Worm (Caenorhabditis elegans) whole organism, late embryonic: ENCODE data around the gene ZK1290.14.

Experiments
- C38D4.7 ChIP-seq: fragments of 200-800 bp; sonication (Bioruptor generic); optimal IDR thresholded peaks from 2 replicates; lab custom pipeline; 2018; ENCODE audit warnings: mild to moderate bottlenecking, missing genetic modification characterization, moderate library complexity, missing compliant biosample characterization
- F13H6.1 ChIP-seq: sonication (generic microtip); optimal IDR thresholded peaks from 2 replicates; lab custom pipeline; 2016; ENCODE audit warnings: missing genetic modification characterization, missing compliant biosample characterization
- K02D7.2 ChIP-seq: sonication (generic microtip); optimal IDR thresholded peaks from 2 replicates; lab custom pipeline; 2017; ENCODE audit warnings: mild to moderate bottlenecking, missing genetic modification characterization, missing compliant biosample characterization
- K09A11.1 ChIP-seq: sonication (generic microtip); optimal IDR thresholded peaks from 2 replicates; lab custom pipeline; 2017; ENCODE audit warnings: antibody characterized with exemption, mild to moderate bottlenecking, missing genetic modification characterization, missing compliant biosample characterization; ENCODE audit not compliant: insufficient read depth
- T23F11.4 ChIP-seq: fragments of 200-800 bp; sonication (Bioruptor generic); optimal IDR thresholded peaks from 2 replicates; lab custom pipeline; 2018; ENCODE audit warnings: mild to moderate bottlenecking, missing genetic modification characterization, missing compliant biosample characterization
- ceh-18 ChIP-seq: sonication (generic microtip); optimal IDR thresholded peaks from 2 replicates; lab custom pipeline; 2016; ENCODE audit warnings: missing genetic modification characterization, missing compliant biosample characterization
- ceh-19 ChIP-seq: fragments of 200-800 bp; sonication (Bioruptor generic); optimal IDR thresholded peaks from 2 replicates; lab custom pipeline; 2018; ENCODE audit warnings: mild to moderate bottlenecking, missing genetic modification characterization, missing compliant biosample characterization
- ceh-2 ChIP-seq: sonication (generic microtip); optimal IDR thresholded peaks from 2 replicates; lab custom pipeline; 2016; ENCODE audit warnings: missing genotype, missing genetic modification characterization, missing compliant biosample characterization
- ceh-22 ChIP-seq: sonication (generic microtip); optimal IDR thresholded peaks from 2 replicates; lab custom pipeline; 2017; ENCODE audit warnings: missing biosample characterization, missing genetic modification characterization
- ceh-24 ChIP-seq: sonication (generic microtip); optimal IDR thresholded peaks from 2 replicates; lab custom pipeline; 2016; ENCODE audit warnings: mild to moderate bottlenecking, missing genetic modification characterization, missing compliant biosample characterization
- ceh-31 ChIP-seq: sonication (generic microtip); optimal IDR thresholded peaks from 2 replicates; lab custom pipeline; 2016; ENCODE audit warnings: missing genetic modification characterization, missing compliant biosample characterization
- ceh-34 ChIP-seq: sonication (generic microtip); optimal IDR thresholded peaks from 2 replicates; lab custom pipeline; 2016; ENCODE audit warnings: mild to moderate bottlenecking, missing genetic modification characterization, missing compliant biosample characterization
- ceh-48 ChIP-seq: sonication (generic microtip); optimal IDR thresholded peaks from 2 replicates; lab custom pipeline; 2016; ENCODE audit warnings: missing genetic modification characterization, inconsistent platforms, missing compliant biosample characterization
- ceh-6 ChIP-seq: fragments of 200-800 bp; sonication (Bioruptor generic); optimal IDR thresholded peaks from 2 replicates; lab custom pipeline; 2018; ENCODE audit warnings: mild to moderate bottlenecking, missing genetic modification characterization, missing compliant biosample characterization
- ceh-9 ChIP-seq: sonication (generic microtip); optimal IDR thresholded peaks from 2 replicates; lab custom pipeline; 2016; ENCODE audit warnings: mild to moderate bottlenecking, missing genetic modification characterization, inconsistent platforms, missing compliant biosample characterization
- che-1 ChIP-seq: sonication (generic microtip); optimal IDR thresholded peaks from 2 replicates; lab custom pipeline; 2016; ENCODE audit warnings: mild to moderate bottlenecking, missing genetic modification characterization, missing compliant biosample characterization
- dmd-4 ChIP-seq: sonication (generic microtip); optimal IDR thresholded peaks from 2 replicates; lab custom pipeline; 2016; ENCODE audit warnings: borderline replicate concordance, missing genetic modification characterization, missing compliant biosample characterization
- ets-4 ChIP-seq: sonication (generic microtip); optimal IDR thresholded peaks from 2 replicates; lab custom pipeline; 2016; ENCODE audit warnings: missing genetic modification characterization, missing compliant biosample characterization
- eyg-1 ChIP-seq: sonication (generic microtip); optimal IDR thresholded peaks from 2 replicates; lab custom pipeline; 2016; ENCODE audit warnings: missing genotype, missing genetic modification characterization, missing compliant biosample characterization
- fkh-10 ChIP-seq: fragments of 150-350 bp; optimal IDR thresholded peaks from 2 replicates; lab custom pipeline; 2014; ENCODE audit warnings: missing biosample characterization, missing genetic modification reagents, missing genetic modification characterization
- gmeb-2 ChIP-seq: sonication (generic microtip); optimal IDR thresholded peaks from 2 replicates; lab custom pipeline; 2016; ENCODE audit warnings: missing genetic modification characterization, inconsistent platforms, missing compliant biosample characterization
- hlh-15 ChIP-seq: sonication (generic microtip); optimal IDR thresholded peaks from 2 replicates; lab custom pipeline; 2016; ENCODE audit warnings: missing genetic modification characterization, missing compliant biosample characterization
- hlh-30 ChIP-seq: sonication (generic microtip); optimal IDR thresholded peaks from 2 replicates; lab custom pipeline; 2017; ENCODE audit warnings: antibody characterized with exemption, missing genetic modification characterization, missing compliant biosample characterization; ENCODE audit not compliant: insufficient read depth
- hlh-8 ChIP-seq: sonication (generic microtip); optimal IDR thresholded peaks from 2 replicates; lab custom pipeline; 2016; ENCODE audit warnings: missing genotype, missing genetic modification characterization, missing compliant biosample characterization
- lim-6 ChIP-seq: sonication (generic microtip); optimal IDR thresholded peaks from 2 replicates; lab custom pipeline; 2016; ENCODE audit warnings: missing genetic modification characterization, missing compliant biosample characterization
- madf-2 ChIP-seq: sonication (generic microtip); optimal IDR thresholded peaks from 2 replicates; lab custom pipeline; 2017; ENCODE audit warnings: missing genetic modification characterization, missing compliant biosample characterization
- nfya-1 ChIP-seq: sonication (generic microtip); optimal IDR thresholded peaks from 2 replicates; lab custom pipeline; 2017; ENCODE audit warnings: missing genetic modification characterization, mild to moderate bottlenecking, missing compliant biosample characterization, antibody characterized with exemption, moderate library complexity
- nhr-11 ChIP-seq: fragments of 150-350 bp; optimal IDR thresholded peaks from 2 replicates; lab custom pipeline; 2014; ENCODE audit warnings: missing biosample characterization, missing genetic modification characterization
- pax-1 ChIP-seq: fragments of 150-350 bp; optimal IDR thresholded peaks from 2 replicates; lab custom pipeline; 2014; ENCODE audit warnings: missing biosample characterization, missing genetic modification characterization
- pha-2 ChIP-seq: sonication (generic microtip); optimal IDR thresholded peaks from 2 replicates; lab custom pipeline; 2017; ENCODE audit warnings: mild to moderate bottlenecking, missing genetic modification characterization, missing compliant biosample characterization
- ref-2 ChIP-seq: sonication (generic microtip); optimal IDR thresholded peaks from 2 replicates; lab custom pipeline; 2016; ENCODE audit warnings: missing genetic modification characterization, missing compliant biosample characterization
- rnt-1 ChIP-seq: sonication (generic microtip); optimal IDR thresholded peaks from 2 replicates; lab custom pipeline; 2016; ENCODE audit warnings: missing genetic modification characterization, missing compliant biosample characterization
- syd-9 ChIP-seq: sonication (generic microtip); optimal IDR thresholded peaks from 2 replicates; lab custom pipeline; 2016; ENCODE audit warnings: mild to moderate bottlenecking, missing genetic modification characterization, moderate library complexity, missing compliant biosample characterization
- ttx-3 ChIP-seq: sonication (generic microtip); optimal IDR thresholded peaks from 2 replicates; lab custom pipeline; 2016; ENCODE audit warnings: missing genetic modification reagents, missing genetic modification characterization, missing compliant biosample characterization
- unc-55 ChIP-seq: sonication (generic microtip); optimal IDR thresholded peaks from 2 replicates; lab custom pipeline; 2017; ENCODE audit warnings: missing biosample characterization, missing genetic modification reagents, missing genetic modification characterization
- ztf-16 ChIP-seq: sonication (generic microtip); optimal IDR thresholded peaks from 2 replicates; lab custom pipeline; 2017; ENCODE audit warnings: missing genetic modification characterization, missing compliant biosample characterization

ZK1290.14 gene

DNA sequence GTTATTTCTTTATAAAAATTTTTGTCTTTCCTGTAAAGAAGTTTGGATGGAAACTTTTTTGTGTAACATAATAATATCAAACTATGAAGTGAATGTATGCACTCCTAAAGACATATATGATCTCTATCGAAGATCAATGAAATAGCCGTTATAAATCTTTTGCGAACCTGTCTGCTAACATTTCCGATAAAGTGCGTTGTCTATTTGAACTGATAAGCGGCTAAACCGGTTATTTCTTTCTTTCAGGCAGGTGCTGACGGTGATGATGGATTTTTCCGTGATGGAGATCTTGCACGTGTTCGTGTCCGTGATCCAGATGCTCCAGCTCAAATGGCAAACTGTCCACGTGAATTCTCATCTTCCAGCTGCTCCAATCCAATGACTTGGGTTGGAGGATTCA is 23.9 kb downstream of the ZK1290.14 start:
- TF ChIP-seq hlh-15 (tag; lab: Kevin White, UChicago) (no peak), madf-2 (no peak), ttx-3 (tag; lab: Kevin White, UChicago) (no peak), ceh-19 (GFP tag; lab: Kevin White, UChicago) (no peak), ceh-2 (tag; lab: Kevin White, UChicago) (no peak), F13H6.1 (tag; lab: Kevin White, UChicago) (no peak), hlh-30 (tag; lab: Kevin White, UChicago) (no peak)

- no peak for TF ChIP-seq ceh-6 (GFP tag; lab: Kevin White, UChicago)
- no peak for TF ChIP-seq pax-1 (tag; lab: Kevin White, UChicago)
- TF ChIP-seq rnt-1 (tag; lab: Kevin White, UChicago): no peak
- no peak for TF ChIP-seq hlh-8 (tag; lab: Kevin White, UChicago)
- TF ChIP-seq nhr-11 (tag; lab: Kevin White, UChicago): no peak
- TF ChIP-seq syd-9 (tag; lab: Kevin White, UChicago): no peak
- TF ChIP-seq pha-2 (tag; lab: Kevin White, UChicago): no peak
- TF ChIP-seq T23F11.4 (GFP tag; lab: Kevin White, UChicago): no peak
- no peak for TF ChIP-seq ceh-34 (tag; lab: Kevin White, UChicago)
- TF ChIP-seq ceh-9: no peak
- TF ChIP-seq ceh-18 (tag; lab: Kevin White, UChicago): no peak
Observed at ce11 chrII:7530944-7531343, 24.4 kb downstream of the ZK1290.14 start, which contains the start of gene wrt-1. Gene wrt-1 (plus strand): TSS chrII:7530996.

DNA sequence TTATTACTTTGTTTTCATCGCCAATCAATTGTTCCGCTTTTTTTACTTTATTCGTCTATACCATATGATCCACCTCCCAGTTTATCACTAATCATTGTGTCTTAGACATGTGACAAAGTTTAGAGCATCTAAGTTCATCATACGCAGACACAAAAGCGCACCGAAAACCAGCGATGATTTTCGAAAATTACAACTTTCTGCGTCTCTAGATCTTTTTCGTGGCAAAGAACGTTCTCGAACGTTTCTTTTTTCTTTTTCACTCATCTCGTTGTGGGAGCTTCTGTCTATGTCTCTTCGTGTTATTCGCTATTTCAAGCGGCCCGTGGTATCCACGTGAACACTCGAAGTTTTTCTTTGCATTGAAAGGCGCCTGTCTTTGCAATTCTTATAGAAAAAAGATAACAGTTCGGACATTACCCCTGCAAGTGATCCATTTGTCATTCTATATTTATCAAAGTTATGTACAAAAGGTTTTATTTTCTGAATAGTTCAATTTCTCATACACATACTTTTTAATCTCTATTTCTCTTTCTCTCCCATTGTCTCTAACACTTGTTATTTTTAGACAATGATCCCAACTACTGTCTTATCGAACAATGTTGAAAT is 26.2 kb downstream of the ZK1290.14 start, which contains the start of gene ZK1290.5:
ZK1290.5 (plus strand) TSS at position 566 of the 606 bp plus-strand sequence.
- peak; percentile 10 for TF ChIP-seq F13H6.1 (tag; lab: Kevin White, UChicago)
- TF ChIP-seq rnt-1 (tag; lab: Kevin White, UChicago): peak; percentile 54
- TF ChIP-seq unc-55: peak; percentile 69
- peak; percentile 50 for TF ChIP-seq nfya-1 (tag; lab: Kevin White, UChicago)
- peak; percentile 18 for TF ChIP-seq ets-4
- peak; percentile 84 for TF ChIP-seq ceh-18 (tag; lab: Kevin White, UChicago)
- TF ChIP-seq K02D7.2 (tag; lab: Kevin White, UChicago): no peak
- peak; percentile 61 for TF ChIP-seq hlh-30 (tag; lab: Kevin White, UChicago)
- no peak for TF ChIP-seq C38D4.7 (GFP tag; lab: Kevin White, UChicago)

DNA sequence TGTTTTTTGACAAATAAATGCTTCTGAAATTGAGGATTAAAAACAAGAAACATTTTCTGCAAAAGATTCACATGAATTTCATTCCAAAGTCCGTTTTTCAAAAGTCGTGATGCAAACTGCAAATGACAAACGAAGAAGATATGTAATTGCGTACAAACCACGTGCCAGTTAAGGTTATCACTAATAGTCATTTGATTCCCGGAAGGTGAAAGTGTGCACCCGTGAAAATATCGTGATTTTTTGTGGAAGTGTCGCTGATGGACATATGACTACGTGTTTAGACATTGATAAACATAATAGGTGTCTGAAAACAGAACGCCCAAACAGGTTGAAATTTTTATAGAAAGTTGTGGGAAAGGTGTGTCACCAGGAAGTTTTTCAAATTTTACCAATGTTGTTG is 27.2 kb downstream of the ZK1290.14 start:
- no peak for TF ChIP-seq fkh-10
- no peak for TF ChIP-seq lim-6 (tag; lab: Kevin White, UChicago)
- TF ChIP-seq hlh-30 (tag; lab: Kevin White, UChicago): no peak
- TF ChIP-seq eyg-1 (tag; lab: Kevin White, UChicago): no peak
- no peak for TF ChIP-seq ceh-18 (tag; lab: Kevin White, UChicago)
- no peak for TF ChIP-seq ceh-48 (tag; lab: Kevin White, UChicago)
- TF ChIP-seq dmd-4 (tag; lab: Kevin White, UChicago): no peak
- no peak for TF ChIP-seq che-1
- TF ChIP-seq ceh-24: no peak
- no peak for TF ChIP-seq ztf-16 (tag; lab: Kevin White, UChicago)
- no peak for TF ChIP-seq ref-2 (tag; lab: Kevin White, UChicago)
- TF ChIP-seq gmeb-2 (tag; lab: Kevin White, UChicago): no peak
- no peak for TF ChIP-seq nhr-11 (tag; lab: Kevin White, UChicago)
- no peak for TF ChIP-seq K09A11.1 (tag; lab: Kevin White, UChicago)
- no peak for TF ChIP-seq ceh-19 (GFP tag; lab: Kevin White, UChicago)
- no peak for TF ChIP-seq ceh-31
- no peak for TF ChIP-seq ceh-22 (tag; lab: Kevin White, UChicago)
